Fruit fly (Drosophila melanogaster) whole organism, embryonic: ENCODE measurements around the gene CG46244.

ENCODE experiments used
- Abd-B ChIP-seq: fragments of 200-800 bp; sonication (Bioruptor generic); optimal IDR thresholded peaks from 2 replicates; lab custom pipeline; 2018; ENCODE audit warnings: missing biosample characterization, mild to moderate bottlenecking, missing genetic modification characterization, moderate library complexity
- Antp ChIP-seq: fragments of 200-800 bp; sonication (Bioruptor generic); optimal IDR thresholded peaks from 3 replicates; lab custom pipeline; 2016; ENCODE audit warnings: missing biosample characterization, missing genetic modification characterization
- CG10209 ChIP-seq: fragments of 200-800 bp; sonication (Bioruptor generic); optimal IDR thresholded peaks from 3 replicates; lab custom pipeline; 2017; ENCODE audit warnings: missing biosample characterization, mild to moderate bottlenecking, missing genetic modification characterization, missing genetic modification reagents
- CG10366 ChIP-seq: fragments of 200-800 bp; sonication (Bioruptor generic); IDR thresholded peaks from 2 replicates; pipeline ENCODE4 v1.3.6; 2022; ENCODE audit warnings: missing biosample characterization, missing genetic modification characterization
- CG10959 ChIP-seq: fragments of 200-800 bp; sonication (Bioruptor generic); IDR thresholded peaks from 2 replicates; pipeline ENCODE4 v1.3.6; 2022; ENCODE audit warnings: missing biosample characterization, missing genetic modification characterization
- CG11560 ChIP-seq: fragments of 200-800 bp; sonication (Bioruptor generic); IDR thresholded peaks from 3 replicates; pipeline ENCODE4 v1.3.6; 2022; ENCODE audit warnings: missing biosample characterization, missing genetic modification characterization
- CG12219 ChIP-seq: fragments of 200-800 bp; sonication (Bioruptor generic); optimal IDR thresholded peaks from 3 replicates; lab custom pipeline; 2018; ENCODE audit warnings: missing biosample characterization, mild to moderate bottlenecking, missing genetic modification characterization
- CG14014 ChIP-seq: fragments of 200-800 bp; sonication (Bioruptor generic); IDR thresholded peaks from 2 replicates; pipeline ENCODE4 v1.3.6; 2022; ENCODE audit warnings: missing biosample characterization, missing genetic modification characterization
- CG1603 ChIP-seq: fragments of 200-800 bp; sonication (Bioruptor generic); optimal IDR thresholded peaks from 2 replicates; lab custom pipeline; 2019; ENCODE audit warnings: missing biosample characterization, mild to moderate bottlenecking, missing genetic modification characterization, moderate library complexity
- CG31224 ChIP-seq: fragments of 200-800 bp; sonication (Bioruptor generic); IDR thresholded peaks from 2 replicates; pipeline ENCODE4 v1.3.6; 2022; ENCODE audit warnings: missing biosample characterization, missing genetic modification characterization
- CG33213 ChIP-seq: fragments of 200-800 bp; sonication (Bioruptor generic); optimal IDR thresholded peaks from 3 replicates; lab custom pipeline; 2016; ENCODE audit warnings: missing biosample characterization, missing genetic modification characterization
- CG34422 ChIP-seq: fragments of 200-800 bp; sonication (Bioruptor generic); IDR thresholded peaks from 3 replicates; pipeline ENCODE4 v1.3.6; 2022; ENCODE audit warnings: missing biosample characterization, missing genetic modification characterization
- CG3847 ChIP-seq: fragments of 200-800 bp; sonication (Bioruptor generic); IDR thresholded peaks from 2 replicates; pipeline ENCODE4 v1.3.6; 2022; ENCODE audit warnings: missing biosample characterization, missing genetic modification characterization
- CG4328 ChIP-seq: fragments of 200-800 bp; sonication (Bioruptor generic); optimal IDR thresholded peaks from 3 replicates; lab custom pipeline; 2017; ENCODE audit warnings: missing biosample characterization, missing genetic modification reagents, missing genetic modification characterization
- CG4360 ChIP-seq: fragments of 200-800 bp; sonication (Bioruptor generic); IDR thresholded peaks from 2 replicates; pipeline ENCODE4 v1.3.6; 2022; ENCODE audit warnings: missing biosample characterization, missing genetic modification characterization
- CG4820 ChIP-seq: fragments of 200-800 bp; sonication (Bioruptor generic); optimal IDR thresholded peaks from 3 replicates; lab custom pipeline; 2016; ENCODE audit warnings: missing biosample characterization, missing genetic modification characterization
- CG5180 ChIP-seq: fragments of 200-800 bp; sonication (Bioruptor generic); optimal IDR thresholded peaks from 3 replicates; lab custom pipeline; 2017; ENCODE audit warnings: missing biosample characterization, missing genetic modification characterization, mild to moderate bottlenecking, moderate library complexity, missing genetic modification reagents
- CG6254 ChIP-seq: fragments of 200-800 bp; sonication (Bioruptor generic); optimal IDR thresholded peaks from 3 replicates; lab custom pipeline; 2017; ENCODE audit warnings: mild to moderate bottlenecking, missing biosample characterization, missing genetic modification reagents, missing genetic modification characterization
- CG7357 ChIP-seq: fragments of 200-800 bp; sonication (Bioruptor generic); IDR thresholded peaks from 3 replicates; pipeline ENCODE4 v1.3.6; 2022; ENCODE audit warnings: missing biosample characterization, missing genetic modification characterization
- CG7556 ChIP-seq: fragments of 200-800 bp; sonication (Bioruptor generic); optimal IDR thresholded peaks from 2 replicates; lab custom pipeline; 2017; ENCODE audit warnings: missing biosample characterization, mild to moderate bottlenecking, missing genetic modification characterization
- CG8924 ChIP-seq: fragments of 200-800 bp; optimal IDR thresholded peaks from 3 replicates; lab custom pipeline; 2019; ENCODE audit warnings: missing biosample characterization, mild to moderate bottlenecking, missing genetic modification characterization, moderate library complexity
- CG9817 ChIP-seq: fragments of 200-800 bp; sonication (Bioruptor generic); optimal IDR thresholded peaks from 2 replicates; lab custom pipeline; 2018; ENCODE audit warnings: missing biosample characterization, mild to moderate bottlenecking, missing genetic modification characterization, moderate library complexity
- Dek ChIP-seq: fragments of 200-800 bp; sonication (Bioruptor generic); optimal IDR thresholded peaks from 3 replicates; lab custom pipeline; 2019; ENCODE audit warnings: missing biosample characterization, mild to moderate bottlenecking, missing genetic modification characterization, moderate library complexity
- Dip2 ChIP-seq: fragments of 200-800 bp; sonication (Bioruptor generic); IDR thresholded peaks from 2 replicates; pipeline ENCODE4 v1.3.6; 2022; ENCODE audit warnings: missing biosample characterization, missing genetic modification characterization
- Dref ChIP-seq: fragments of 200-800 bp; sonication (Bioruptor generic); IDR thresholded peaks from 2 replicates; pipeline ENCODE4 v1.3.6; 2022; ENCODE audit warnings: missing biosample characterization, missing genetic modification characterization
- Fer3 ChIP-seq: fragments of 200-800 bp; sonication (Bioruptor generic); optimal IDR thresholded peaks from 2 replicates; lab custom pipeline; 2018; ENCODE audit warnings: missing biosample characterization, mild to moderate bottlenecking, missing genetic modification characterization, moderate library complexity
- H15 ChIP-seq: fragments of 200-800 bp; sonication (Bioruptor generic); IDR thresholded peaks from 3 replicates; pipeline ENCODE4 v1.3.6; 2022; ENCODE audit warnings: missing biosample characterization, missing genetic modification characterization
- HLHmδ ChIP-seq: fragments of 200-800 bp; sonication (Bioruptor generic); optimal IDR thresholded peaks from 2 replicates; lab custom pipeline; 2018; ENCODE audit warnings: missing biosample characterization, mild to moderate bottlenecking, missing genetic modification characterization, moderate library complexity
- Hr3 ChIP-seq: fragments of 200-800 bp; sonication (Bioruptor generic); optimal IDR thresholded peaks from 3 replicates; lab custom pipeline; 2016; ENCODE audit warnings: missing biosample characterization, missing genetic modification characterization
- Mes4 ChIP-seq: fragments of 200-800 bp; sonication (Bioruptor generic); optimal IDR thresholded peaks from 2 replicates; lab custom pipeline; 2016; ENCODE audit warnings: missing biosample characterization, missing genetic modification characterization
- Optix ChIP-seq: fragments of 200-800 bp; sonication (Bioruptor generic); IDR thresholded peaks from 3 replicates; pipeline ENCODE4 v1.3.6; 2022; ENCODE audit warnings: missing biosample characterization, missing genetic modification characterization
- ab ChIP-seq: fragments of 200-800 bp; sonication (Bioruptor generic); optimal IDR thresholded peaks from 2 replicates; lab custom pipeline; 2016; ENCODE audit warnings: missing biosample characterization, missing genetic modification characterization
- bsh ChIP-seq, 2 experiments: fragments of 200-800 bp; sonication (Bioruptor generic); optimal IDR thresholded peaks; 2 replicates each; lab custom pipeline; 2017 to 2018; ENCODE audit warnings: mild to moderate bottlenecking in 2 of 2, missing biosample characterization in 2 of 2, missing genetic modification characterization in 2 of 2, moderate library complexity in 1 of 2
- chinmo ChIP-seq: fragments of 200-800 bp; sonication (Bioruptor generic); IDR thresholded peaks from 4 replicates; pipeline ENCODE4 v1.3.6; 2022; ENCODE audit warnings: missing biosample characterization, missing genetic modification characterization; ENCODE audit not compliant: partially characterized antibody
- crc ChIP-seq: fragments of 200-800 bp; sonication (Bioruptor generic); optimal IDR thresholded peaks from 2 replicates; lab custom pipeline; 2016; ENCODE audit warnings: missing biosample characterization, missing genetic modification characterization
- disco-r ChIP-seq: fragments of 200-800 bp; sonication (Bioruptor generic); optimal IDR thresholded peaks from 2 replicates; lab custom pipeline; 2016; ENCODE audit warnings: missing biosample characterization, missing genetic modification characterization
- dmrt11E ChIP-seq: fragments of 200-800 bp; sonication (Bioruptor generic); optimal IDR thresholded peaks from 3 replicates; lab custom pipeline; 2018; ENCODE audit warnings: missing biosample characterization, mild to moderate bottlenecking, missing genetic modification characterization, moderate library complexity
- dmrt99B ChIP-seq: fragments of 200-800 bp; sonication (Bioruptor generic); optimal IDR thresholded peaks from 2 replicates; lab custom pipeline; 2018; ENCODE audit warnings: missing biosample characterization, mild to moderate bottlenecking, missing genetic modification characterization, moderate library complexity
- fd102C ChIP-seq: fragments of 200-800 bp; sonication (Bioruptor generic); optimal IDR thresholded peaks from 2 replicates; lab custom pipeline; 2018; ENCODE audit warnings: missing biosample characterization, mild to moderate bottlenecking, missing genetic modification characterization, moderate library complexity
- h ChIP-seq: fragments of >200 bp; optimal IDR thresholded peaks from 2 replicates; lab custom pipeline; 2017
- mam ChIP-seq: fragments of 200-800 bp; sonication (Bioruptor generic); optimal IDR thresholded peaks from 3 replicates; lab custom pipeline; 2016; ENCODE audit warnings: missing biosample characterization, missing genetic modification characterization
- org-1 ChIP-seq: fragments of 200-800 bp; sonication (Bioruptor generic); optimal IDR thresholded peaks from 2 replicates; lab custom pipeline; 2017; ENCODE audit warnings: missing biosample characterization, missing genetic modification characterization
- repo ChIP-seq: fragments of 200-800 bp; sonication (Bioruptor generic); optimal IDR thresholded peaks from 2 replicates; lab custom pipeline; 2016; ENCODE audit warnings: missing biosample characterization, missing genetic modification characterization
- row ChIP-seq: fragments of 200-800 bp; sonication (Bioruptor generic); IDR thresholded peaks from 3 replicates; pipeline ENCODE4 v1.3.6; 2022; ENCODE audit warnings: missing biosample characterization, missing genetic modification characterization
- scrt ChIP-seq: fragments of 200-800 bp; sonication (Bioruptor generic); optimal IDR thresholded peaks from 2 replicates; lab custom pipeline; 2018; ENCODE audit warnings: missing biosample characterization, mild to moderate bottlenecking, missing genetic modification characterization, moderate library complexity
- sens-2 ChIP-seq: fragments of 200-800 bp; sonication (Bioruptor generic); IDR thresholded peaks from 2 replicates; pipeline ENCODE4 v1.3.6; 2022; ENCODE audit warnings: missing biosample characterization, missing genetic modification characterization
- seq ChIP-seq: fragments of 200-800 bp; sonication (Bioruptor generic); IDR thresholded peaks from 2 replicates; pipeline ENCODE4 v1.3.6; 2022; ENCODE audit warnings: missing biosample characterization, missing genetic modification characterization
- stwl ChIP-seq: fragments of 200-800 bp; sonication (Bioruptor generic); optimal IDR thresholded peaks from 3 replicates; lab custom pipeline; 2018; ENCODE audit warnings: missing biosample characterization, mild to moderate bottlenecking, missing genetic modification characterization, moderate library complexity
- tgo ChIP-seq: fragments of 200-800 bp; sonication (Bioruptor generic); IDR thresholded peaks from 3 replicates; pipeline ENCODE4 v1.3.6; 2022; ENCODE audit warnings: missing biosample characterization, missing genetic modification characterization
- trem ChIP-seq: fragments of 200-800 bp; optimal IDR thresholded peaks from 3 replicates; lab custom pipeline; 2019; ENCODE audit warnings: missing biosample characterization, mild to moderate bottlenecking, missing genetic modification characterization, moderate library complexity

The CG46244 gene

dm6 chr2L:19758511-19759128 lies 152.3 kb downstream of the CG46244 start, which contains the start of the genes CG10628 and Dus3 (continued):
- TF ChIP-seq crc (GFP tag; lab: Kevin White, UChicago), result peak; percentile 83
- peak; percentile 84 for TF ChIP-seq CG33213 (GFP tag; lab: Kevin White, UChicago)
- TF ChIP-seq CG8924 (tag; lab: Kevin White, UChicago), result peak; percentile 90
- peak; percentile 66 for TF ChIP-seq Dref (GFP tag; lab: Robert Waterston, UW)
- peak; percentile 94 for TF ChIP-seq Antp (GFP tag; lab: Kevin White, UChicago)
- peak; percentile 22 for TF ChIP-seq fd102C (GFP tag; lab: Kevin White, UChicago)
- peak; percentile 83 for TF ChIP-seq CG10959 (GFP tag; lab: Robert Waterston, UW)
- TF ChIP-seq CG4328, result peak; percentile 83
- TF ChIP-seq disco-r (GFP tag; lab: Kevin White, UChicago), result peak; percentile 83
- TF ChIP-seq CG3847 (GFP tag; lab: Robert Waterston, UW), result peak; percentile 91
- TF ChIP-seq CG7357 (GFP tag; lab: Robert Waterston, UW), result peak; percentile 86
- TF ChIP-seq org-1 (GFP tag; lab: Kevin White, UChicago), result peak; percentile 77
- peak; percentile 90 for TF ChIP-seq Fer3 (tag; lab: Kevin White, UChicago)
- TF ChIP-seq CG31224 (GFP tag; lab: Robert Waterston, UW), result peak; percentile 88
- peak; percentile 58 for TF ChIP-seq CG4360 (GFP tag; lab: Robert Waterston, UW)
- TF ChIP-seq CG11560 (tag; lab: Robert Waterston, UW), result peak; percentile 72; the same call in 2 of the 3 replicates
- TF ChIP-seq HLHmδ (GFP tag; lab: Kevin White, UChicago), result no peak
- TF ChIP-seq mam, result peak; percentile 96
- TF ChIP-seq Abd-B (GFP tag; lab: Kevin White, UChicago), result peak; percentile 89
- peak; percentile 97 for TF ChIP-seq row (GFP tag; lab: Robert Waterston, UW)
- TF ChIP-seq dmrt11E (tag; lab: Kevin White, UChicago), result peak; percentile 81
- peak; percentile 86 for TF ChIP-seq scrt (GFP tag; lab: Kevin White, UChicago)
- peak; percentile 91 for TF ChIP-seq Hr3 (GFP tag; lab: Kevin White, UChicago)
- peak; percentile 88 for TF ChIP-seq CG10209
- peak; percentile 62 for TF ChIP-seq CG5180
- TF ChIP-seq CG14014, result peak; percentile 91
- TF ChIP-seq seq (GFP tag; lab: Robert Waterston, UW), result peak; percentile 73
- peak; percentile 91 for TF ChIP-seq Optix (GFP tag; lab: Robert Waterston, UW)
- peak; percentile 87 for TF ChIP-seq trem (tag; lab: Kevin White, UChicago)
- peak; percentile 90 for TF ChIP-seq CG4820 (GFP tag; lab: Kevin White, UChicago)
- peak; percentile 70 for TF ChIP-seq sens-2 (GFP tag; lab: Robert Waterston, UW)
- peak; percentile 77 for TF ChIP-seq Mes4 (GFP tag; lab: Kevin White, UChicago)
- peak; percentile 83 for TF ChIP-seq repo (GFP tag; lab: Kevin White, UChicago)
- peak; percentile 90 for TF ChIP-seq CG10366
- TF ChIP-seq Dip2, result peak; percentile 20; the same call in 1 of the 2 replicates
- peak; percentile 96 for TF ChIP-seq CG34422 (GFP tag; lab: Robert Waterston, UW)
- peak; percentile 82 for TF ChIP-seq Dek (tag; lab: Kevin White, UChicago)
- peak; percentile 89 for TF ChIP-seq H15
- no peak for TF ChIP-seq h
- TF ChIP-seq CG12219 (GFP tag; lab: Kevin White, UChicago), result peak; percentile 71
- peak; percentile 70 for TF ChIP-seq CG6254 (GFP tag; lab: Kevin White, UChicago)
- TF ChIP-seq CG7556 (GFP tag; lab: Kevin White, UChicago), result peak; percentile 87
- TF ChIP-seq dmrt99B (tag; lab: Kevin White, UChicago), result peak; percentile 88
- peak; percentile 47 for TF ChIP-seq stwl
- TF ChIP-seq ab, result peak; percentile 77
- TF ChIP-seq CG1603, result peak; percentile 96
- TF ChIP-seq bsh (GFP tag; optimal IDR thresholded peaks at IDR 0.05; lab: Kevin White, UChicago), result peak; percentile 78 to 95
- 0 out of 4 replicates have a peak, but pooled peaks have one; percentile 9 for TF ChIP-seq chinmo
- TF ChIP-seq CG9817 (tag; lab: Kevin White, UChicago), result peak; percentile 92
- TF ChIP-seq tgo (GFP tag; lab: Robert Waterston, UW), result peak; percentile 93
